Worm (Caenorhabditis elegans): Measurements from ENCODE around the gene upp-1.

Gene upp-1

DNA sequence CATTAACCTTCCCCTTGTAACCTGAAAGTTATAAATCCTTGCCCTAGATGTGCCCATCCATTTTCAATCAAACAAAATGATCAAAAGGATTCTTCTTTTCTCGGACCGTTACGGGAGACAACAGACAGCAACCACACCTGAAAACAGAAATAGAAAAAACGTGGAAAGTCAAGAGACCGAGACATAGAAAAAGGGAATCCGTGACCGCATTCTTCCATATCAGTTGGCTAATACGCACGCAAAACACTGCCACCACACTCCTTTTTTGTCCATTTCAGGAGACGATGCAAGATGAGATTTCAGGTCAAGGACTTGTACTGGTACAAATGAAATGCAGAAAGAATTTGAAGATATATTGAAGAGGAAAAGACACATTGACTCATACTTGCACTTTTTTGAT is 24.6 kb downstream of the upp-1 start:
- no peak for TF ChIP-seq T23F11.4 (GFP tag; optimal IDR thresholded peaks at IDR 0.05)
- TF ChIP-seq nhr-11 (tag; optimal IDR thresholded peaks at IDR 0.05): no peak
- TF ChIP-seq mec-3 (tag; optimal IDR thresholded peaks at IDR 0.05; ENCODE audit: borderline replicate concordance): no peak
- TF ChIP-seq ceh-31 (tag; optimal IDR thresholded peaks at IDR 0.05): no peak
- TF ChIP-seq unc-55 (GFP tag; optimal IDR thresholded peaks at IDR 0.05): no peak
- no peak for TF ChIP-seq ceh-30 (tag; optimal IDR thresholded peaks at IDR 0.05)
- TF ChIP-seq zip-5 (tag; optimal IDR thresholded peaks at IDR 0.05): no peak
- TF ChIP-seq dmd-4 (tag; optimal IDR thresholded peaks at IDR 0.05; ENCODE audit: borderline replicate concordance): no peak
- no peak for TF ChIP-seq pax-1 (tag; optimal IDR thresholded peaks at IDR 0.05)
- no peak for TF ChIP-seq lin-11 (tag; optimal IDR thresholded peaks at IDR 0.05)
- no peak for TF ChIP-seq ceh-48 (tag; optimal IDR thresholded peaks at IDR 0.05)
- TF ChIP-seq K02D7.2 (tag; optimal IDR thresholded peaks at IDR 0.05): no peak
- TF ChIP-seq tbx-7 (tag; optimal IDR thresholded peaks at IDR 0.05): no peak
- no peak for TF ChIP-seq eyg-1 (tag; optimal IDR thresholded peaks at IDR 0.05)

ce11 chrIII:7616228-7616627 is 26.7 kb downstream of the upp-1 start, which contains the start of gene T04A6.1:
T04A6.1 (plus strand) TSS chrIII:7616528.
- no peak for TF ChIP-seq fax-1 (tag; optimal IDR thresholded peaks at IDR 0.05)
- TF ChIP-seq eyg-1 (tag; optimal IDR thresholded peaks at IDR 0.05): no peak
- TF ChIP-seq ceh-6 (GFP tag; optimal IDR thresholded peaks at IDR 0.05): no peak
- no peak for TF ChIP-seq unc-55 (GFP tag; optimal IDR thresholded peaks at IDR 0.05)
- TF ChIP-seq ceh-24 (tag; optimal IDR thresholded peaks at IDR 0.05): no peak
- TF ChIP-seq zip-5 (tag; optimal IDR thresholded peaks at IDR 0.05): no peak
- no peak for TF ChIP-seq C08G9.2 (tag; optimal IDR thresholded peaks at IDR 0.05)
- no peak for TF ChIP-seq pros-1 (tag; optimal IDR thresholded peaks at IDR 0.05)
- no peak for TF ChIP-seq syd-9 (tag; optimal IDR thresholded peaks at IDR 0.05)
- no peak for TF ChIP-seq T23F11.4 (GFP tag; optimal IDR thresholded peaks at IDR 0.05)
- no peak for TF ChIP-seq ceh-18 (tag; optimal IDR thresholded peaks at IDR 0.05)
- TF ChIP-seq ceh-9 (tag; optimal IDR thresholded peaks at IDR 0.05): no peak
- no peak for TF ChIP-seq pqm-1 (tag; optimal IDR thresholded peaks at IDR 0.05)
- no peak for TF ChIP-seq nhr-11 (tag; optimal IDR thresholded peaks at IDR 0.05)
- TF ChIP-seq ttx-3 (tag; optimal IDR thresholded peaks at IDR 0.05): no peak
- no peak for TF ChIP-seq F13H6.1 (tag; optimal IDR thresholded peaks at IDR 0.05)
- TF ChIP-seq elt-4 (tag; optimal IDR thresholded peaks at IDR 0.05): no peak

DNA sequence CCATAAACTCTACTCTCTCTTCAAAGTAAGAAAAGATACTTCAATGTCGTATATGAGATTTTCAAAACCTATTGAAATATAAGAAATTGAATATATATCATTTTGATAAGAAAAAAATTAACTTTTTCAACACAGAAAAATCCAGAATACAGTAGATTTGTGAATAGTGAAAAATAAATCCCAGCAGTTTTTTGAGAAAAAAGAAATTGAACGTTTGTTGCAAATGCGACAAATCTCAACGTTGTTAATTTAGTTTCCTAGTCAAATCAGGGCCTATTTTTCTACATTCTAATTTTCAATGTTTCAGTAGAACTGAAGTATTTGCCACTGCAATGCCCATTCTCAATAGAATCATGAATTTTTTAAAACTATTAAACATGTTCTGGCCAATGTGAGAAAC is 28.4 kb downstream of the upp-1 start, which contains the start of gene T04A6.2:
Gene T04A6.2, plus strand, starts transcription at position 301 of the 400 bp plus-strand sequence.
- TF ChIP-seq tbx-2 (tag; optimal IDR thresholded peaks at IDR 0.05): no peak
- no peak for TF ChIP-seq K09A11.1 (tag; optimal IDR thresholded peaks at IDR 0.05; ENCODE audit: insufficient read depth)
- TF ChIP-seq ceh-14 (tag; optimal IDR thresholded peaks at IDR 0.05): no peak
- TF ChIP-seq hlh-30 (tag; optimal IDR thresholded peaks at IDR 0.05; ENCODE audit: insufficient read depth): no peak
- no peak for TF ChIP-seq ceh-9 (tag; optimal IDR thresholded peaks at IDR 0.05)
- no peak for TF ChIP-seq unc-55 (GFP tag; optimal IDR thresholded peaks at IDR 0.05)
- no peak for TF ChIP-seq lim-6 (tag; optimal IDR thresholded peaks at IDR 0.05)

- TF ChIP-seq F13H6.1 (tag; optimal IDR thresholded peaks at IDR 0.05): no peak
- TF ChIP-seq pqm-1 (tag; optimal IDR thresholded peaks at IDR 0.05): no peak
- no peak for TF ChIP-seq gmeb-2 (tag; optimal IDR thresholded peaks at IDR 0.05)
- no peak for TF ChIP-seq sdc-2 (tag; optimal IDR thresholded peaks at IDR 0.05)
These were observed 33.7 kb downstream of the upp-1 start, which contains the start of gene nsph-4.3 for ce11 chrIII:7609168-7609567. nsph-4.3 (minus strand) TSS chrIII:7609268.

- TF ChIP-seq rnt-1 (tag; optimal IDR thresholded peaks at IDR 0.05) (no peak), tbx-2 (tag; optimal IDR thresholded peaks at IDR 0.05) (no peak)
These were observed 34.7 kb downstream of the upp-1 start, which contains the start of gene T04A6.3 for ce11 chrIII:7608223-7608622. T04A6.3 (minus strand) TSS chrIII:7608323.

Measured in whole organism, late embryonic.